Worm (Caenorhabditis elegans): Measurements from ENCODE around the gene R05A10.6.

Gene R05A10.6

DNA sequence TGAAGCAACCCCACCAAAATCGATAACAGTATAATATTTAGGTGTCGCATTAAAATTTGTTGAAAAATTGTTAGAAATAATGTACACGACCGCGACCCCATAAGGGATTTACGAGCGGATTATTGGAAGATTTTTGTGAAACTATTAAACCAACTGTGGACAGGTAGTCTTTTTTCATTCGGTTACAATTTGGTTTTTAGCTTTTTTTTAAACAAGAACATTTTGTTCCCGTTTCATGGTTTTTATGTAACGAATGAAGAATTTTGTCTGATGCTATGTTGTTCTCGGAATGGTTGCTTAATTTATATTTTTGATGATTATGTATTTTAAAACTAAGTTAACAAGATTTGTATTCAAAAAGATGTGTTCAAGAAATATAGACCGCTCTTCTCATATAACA, 10.8 kb downstream of the R05A10.6 start, which contains the start of gene R05A10.3:
Gene R05A10.3, minus strand, starts transcription at position 101 of the 400 bp plus-strand sequence.
- TF ChIP-seq aly-1 (tag; optimal IDR thresholded peaks at IDR 0.05) = no peak

DNA sequence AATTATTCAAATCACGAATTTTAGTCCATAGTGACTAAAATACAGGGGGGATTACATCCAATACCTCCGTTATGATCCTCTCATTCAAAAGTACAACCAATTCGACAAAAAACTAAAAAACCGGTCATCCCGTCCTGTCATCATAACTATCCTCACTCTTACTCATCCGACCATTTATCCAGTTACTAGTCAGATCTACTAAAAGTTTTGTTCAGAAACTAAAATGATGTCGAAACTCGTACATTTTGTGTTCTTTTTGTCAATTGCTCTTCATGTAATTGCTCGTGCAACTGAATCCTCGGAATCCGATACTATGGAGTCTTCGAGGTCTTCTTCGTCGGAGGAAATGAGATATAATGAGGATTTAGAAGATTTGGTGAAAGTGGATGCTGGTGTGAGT, 11.5 kb downstream of the R05A10.6 start, which contains the start of gene R05A10.2:
Gene R05A10.2, plus strand, starts transcription at position 214 of the 400 bp plus-strand sequence.
- no peak for TF ChIP-seq ceh-13 (GFP tag; optimal IDR thresholded peaks at IDR 0.05)
- no peak for TF ChIP-seq tbx-37 (GFP tag; conservative IDR thresholded peaks at IDR 0.05)
- no peak for TF ChIP-seq ama-1 (optimal IDR thresholded peaks at IDR 0.05)
- TF ChIP-seq hmg-4 (GFP tag; optimal IDR thresholded peaks at IDR 0.05) = no peak
- TF ChIP-seq B0310.2 (tag; optimal IDR thresholded peaks at IDR 0.05) = no peak
- TF ChIP-seq aly-1 (tag; optimal IDR thresholded peaks at IDR 0.05) = no peak
- no peak for TF ChIP-seq flt-1 (GFP tag; IDR thresholded peaks at IDR 0.05)
- TF ChIP-seq hnd-1 (tag; optimal IDR thresholded peaks at IDR 0.05) = no peak
- no peak for TF ChIP-seq pes-1 (GFP tag; IDR thresholded peaks at IDR 0.05)
- no peak for TF ChIP-seq ets-7 (tag; optimal IDR thresholded peaks at IDR 0.05)
- TF ChIP-seq tra-4 (tag; optimal IDR thresholded peaks at IDR 0.05) = no peak
- TF ChIP-seq hmbx-1 (tag; optimal IDR thresholded peaks at IDR 0.05) = no peak
- TF ChIP-seq scrt-1 (GFP tag; IDR thresholded peaks at IDR 0.05) = no peak

DNA sequence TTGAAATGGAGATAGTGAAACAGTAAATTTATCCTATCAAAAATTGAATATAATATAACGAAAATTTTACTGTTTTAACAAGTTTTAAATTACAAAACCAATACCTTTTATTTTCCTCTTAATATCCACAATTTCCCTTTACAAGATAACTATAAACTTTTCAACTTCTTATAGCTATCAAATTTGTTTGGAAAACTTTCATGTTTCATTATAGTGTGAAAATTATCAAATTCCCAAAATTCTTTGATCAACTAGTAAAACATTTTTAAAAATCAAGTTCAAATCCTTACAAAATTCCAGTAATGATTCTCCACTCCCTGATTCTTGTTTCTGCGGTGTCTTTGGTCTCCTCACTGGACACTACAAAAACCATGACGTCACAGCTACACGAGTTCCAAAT, 16.5 kb downstream of the R05A10.6 start, which contains the start of gene R05A10.1:
Gene R05A10.1, plus strand, starts transcription at position 301 of the 400 bp plus-strand sequence.
- TF ChIP-seq ama-1 (optimal IDR thresholded peaks at IDR 0.05) (no peak), tbx-11 (GFP tag; IDR thresholded peaks at IDR 0.05) (no peak), ets-7 (tag; optimal IDR thresholded peaks at IDR 0.05) (no peak), ceh-13 (GFP tag; optimal IDR thresholded peaks at IDR 0.05) (no peak), hmg-4 (GFP tag; optimal IDR thresholded peaks at IDR 0.05) (no peak), tbx-37 (GFP tag; conservative IDR thresholded peaks at IDR 0.05) (no peak), aly-1 (tag; optimal IDR thresholded peaks at IDR 0.05) (no peak), pes-1 (GFP tag; IDR thresholded peaks at IDR 0.05) (no peak), ceh-36 (tag; optimal IDR thresholded peaks at IDR 0.05) (no peak), B0310.2 (tag; optimal IDR thresholded peaks at IDR 0.05) (no peak), F13C5.2 (tag; optimal IDR thresholded peaks at IDR 0.05) (no peak)

DNA sequence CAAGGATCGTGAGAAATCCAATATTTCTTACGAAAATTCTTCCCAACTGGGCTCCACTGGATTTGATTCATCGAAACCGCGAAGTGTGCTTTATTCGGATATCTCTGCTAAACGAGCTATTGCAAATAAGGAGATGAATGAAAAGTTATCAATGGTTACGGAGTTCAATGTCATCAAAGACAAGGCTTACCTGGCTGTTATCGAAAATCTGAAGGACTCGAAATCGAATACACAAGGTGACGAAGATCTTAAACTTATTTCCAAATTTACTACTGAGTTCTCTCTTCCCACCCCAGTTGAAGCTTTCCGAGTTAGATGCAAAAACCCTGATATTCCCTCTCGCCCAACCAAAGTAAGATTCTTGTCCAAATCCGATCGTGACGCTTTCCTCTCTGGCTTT, 20.7 kb downstream of the R05A10.6 start:
- TF ChIP-seq ceh-13 (GFP tag; optimal IDR thresholded peaks at IDR 0.05) = no peak
- TF ChIP-seq tbx-11 (GFP tag; IDR thresholded peaks at IDR 0.05) = no peak
- no peak for TF ChIP-seq ceh-36 (tag; optimal IDR thresholded peaks at IDR 0.05)
- TF ChIP-seq hmg-4 (GFP tag; optimal IDR thresholded peaks at IDR 0.05) = no peak
- no peak for TF ChIP-seq scrt-1 (GFP tag; IDR thresholded peaks at IDR 0.05)

DNA sequence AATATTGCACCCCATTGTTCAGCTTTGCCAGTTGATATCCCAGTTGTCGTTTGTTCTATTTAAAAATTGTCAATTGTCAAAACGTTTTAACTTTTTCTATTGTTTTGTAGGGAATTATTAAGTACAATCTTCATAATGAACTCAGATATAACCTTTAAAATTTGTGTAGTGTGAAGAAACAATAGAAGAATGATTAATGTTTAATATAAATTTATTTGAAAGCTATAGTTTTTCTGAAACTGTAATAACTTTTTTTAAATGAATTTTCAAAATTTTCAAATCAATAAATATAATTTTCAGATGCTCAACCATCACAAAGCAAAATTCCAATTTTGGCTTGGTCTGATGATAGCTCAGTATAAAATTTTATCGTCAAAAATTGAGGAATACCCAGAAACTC, 26.3 kb downstream of the R05A10.6 start, which contains the start of gene K01G12.22:
Gene K01G12.22, plus strand, starts transcription at position 301 of the 400 bp plus-strand sequence.
- TF ChIP-seq ama-1 (optimal IDR thresholded peaks at IDR 0.05) = no peak
- TF ChIP-seq F13C5.2 (tag; optimal IDR thresholded peaks at IDR 0.05) = no peak
- TF ChIP-seq flt-1 (GFP tag; IDR thresholded peaks at IDR 0.05) = no peak
- TF ChIP-seq sea-1 (GFP tag; conservative IDR thresholded peaks at IDR 0.05) = no peak
- TF ChIP-seq B0310.2 (tag; optimal IDR thresholded peaks at IDR 0.05) = no peak
- TF ChIP-seq ets-7 (tag; optimal IDR thresholded peaks at IDR 0.05) = no peak
- TF ChIP-seq ceh-13 (GFP tag; optimal IDR thresholded peaks at IDR 0.05) = no peak
- TF ChIP-seq hmg-4 (GFP tag; optimal IDR thresholded peaks at IDR 0.05) = no peak
- TF ChIP-seq aly-1 (tag; optimal IDR thresholded peaks at IDR 0.05) = no peak
- no peak for TF ChIP-seq ceh-36 (tag; optimal IDR thresholded peaks at IDR 0.05)
- no peak for TF ChIP-seq tbx-11 (GFP tag; IDR thresholded peaks at IDR 0.05)
- TF ChIP-seq hnd-1 (tag; optimal IDR thresholded peaks at IDR 0.05) = no peak
- TF ChIP-seq pes-1 (GFP tag; IDR thresholded peaks at IDR 0.05) = no peak
- TF ChIP-seq hmbx-1 (tag; optimal IDR thresholded peaks at IDR 0.05) = no peak
- TF ChIP-seq scrt-1 (GFP tag; IDR thresholded peaks at IDR 0.05) = no peak
- no peak for TF ChIP-seq tbx-37 (GFP tag; conservative IDR thresholded peaks at IDR 0.05)

DNA sequence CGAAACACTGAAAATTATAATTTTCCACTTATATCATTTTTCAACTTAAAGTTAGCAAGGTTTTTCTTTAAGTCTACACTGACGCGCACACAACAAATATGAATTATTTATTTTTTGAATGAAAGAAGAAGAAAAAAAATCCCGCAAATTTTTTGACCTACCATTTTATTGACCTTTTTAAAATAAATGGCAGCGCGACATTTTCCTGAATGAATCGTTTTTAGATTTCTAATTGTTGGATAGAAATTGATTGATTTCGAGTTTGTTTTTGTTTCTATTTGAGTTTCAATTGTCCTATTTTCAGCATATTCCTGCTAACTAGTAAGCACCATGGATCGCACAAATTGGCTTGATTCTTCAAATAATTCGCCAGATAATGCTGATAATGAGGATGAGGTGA, 27.6 kb downstream of the R05A10.6 start, which contains the start of gene K01G12.3:
Gene K01G12.3, plus strand, starts transcription at position 301 of the 400 bp plus-strand sequence.
- TF ChIP-seq hnd-1 (tag; optimal IDR thresholded peaks at IDR 0.05) (no peak), hmg-4 (GFP tag; optimal IDR thresholded peaks at IDR 0.05) (no peak), B0310.2 (tag; optimal IDR thresholded peaks at IDR 0.05) (no peak), ama-1 (optimal IDR thresholded peaks at IDR 0.05) (no peak), tbx-37 (GFP tag; conservative IDR thresholded peaks at IDR 0.05) (no peak), aly-1 (tag; optimal IDR thresholded peaks at IDR 0.05) (no peak), sea-1 (GFP tag; conservative IDR thresholded peaks at IDR 0.05) (no peak), pes-1 (GFP tag; IDR thresholded peaks at IDR 0.05) (no peak), F13C5.2 (tag; optimal IDR thresholded peaks at IDR 0.05) (no peak), tbx-11 (GFP tag; IDR thresholded peaks at IDR 0.05) (no peak), hmbx-1 (tag; optimal IDR thresholded peaks at IDR 0.05) (no peak), ceh-36 (tag; optimal IDR thresholded peaks at IDR 0.05) (no peak), ets-7 (tag; optimal IDR thresholded peaks at IDR 0.05) (no peak), ceh-13 (GFP tag; optimal IDR thresholded peaks at IDR 0.05) (no peak), flt-1 (GFP tag; IDR thresholded peaks at IDR 0.05) (no peak), scrt-1 (GFP tag; IDR thresholded peaks at IDR 0.05) (no peak), tra-4 (tag; optimal IDR thresholded peaks at IDR 0.05) (no peak)

DNA sequence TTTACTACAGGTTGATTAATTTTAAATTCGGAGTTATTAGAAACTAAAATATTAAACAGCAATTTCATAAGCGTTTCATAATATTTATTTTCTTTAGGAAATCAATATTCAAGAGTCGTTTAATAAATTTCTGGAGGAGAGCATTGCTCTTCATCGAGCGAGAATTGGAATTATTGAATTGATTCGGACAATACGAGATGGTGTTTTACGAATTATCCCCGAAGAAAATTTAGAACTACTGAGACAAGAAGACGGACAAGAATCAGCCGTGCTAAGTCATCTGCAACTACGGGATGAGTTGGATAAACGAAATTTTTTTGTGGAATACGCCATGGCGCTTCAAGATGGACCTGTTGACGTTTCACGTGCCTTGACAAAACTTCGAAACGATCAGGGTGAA, 28.7 kb downstream of the R05A10.6 start:
- TF ChIP-seq ets-7 (tag; optimal IDR thresholded peaks at IDR 0.05) = no peak
- no peak for TF ChIP-seq hnd-1 (tag; optimal IDR thresholded peaks at IDR 0.05)
- no peak for TF ChIP-seq sea-1 (GFP tag; conservative IDR thresholded peaks at IDR 0.05)
- no peak for TF ChIP-seq hmbx-1 (tag; optimal IDR thresholded peaks at IDR 0.05)
- no peak for TF ChIP-seq hmg-4 (GFP tag; optimal IDR thresholded peaks at IDR 0.05)
- no peak for TF ChIP-seq ama-1 (optimal IDR thresholded peaks at IDR 0.05)
- TF ChIP-seq tbx-11 (GFP tag; IDR thresholded peaks at IDR 0.05) = no peak
- no peak for TF ChIP-seq scrt-1 (GFP tag; IDR thresholded peaks at IDR 0.05)
- TF ChIP-seq ceh-13 (GFP tag; optimal IDR thresholded peaks at IDR 0.05) = no peak
- no peak for TF ChIP-seq tra-4 (tag; optimal IDR thresholded peaks at IDR 0.05)
- no peak for TF ChIP-seq flt-1 (GFP tag; IDR thresholded peaks at IDR 0.05)

DNA sequence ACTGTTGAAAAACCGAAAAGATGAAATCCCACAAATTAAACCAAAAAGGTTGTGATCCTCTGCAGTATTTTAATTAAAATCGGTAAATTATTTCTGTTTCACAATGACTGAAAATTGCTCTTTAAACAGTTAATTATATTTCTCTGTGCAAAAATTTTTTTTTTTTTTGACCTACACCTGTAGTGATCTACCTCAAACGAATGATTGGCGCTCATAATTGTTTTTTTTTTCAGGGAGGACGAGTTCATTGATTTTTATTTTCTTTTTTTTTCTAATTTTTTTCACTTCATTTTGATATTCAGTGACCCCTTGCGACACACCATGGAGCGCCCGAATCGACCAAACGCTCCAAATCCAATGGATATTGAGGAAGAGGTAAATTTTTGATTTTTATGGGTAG, 30.6 kb downstream of the R05A10.6 start, which contains the start of gene F02H6.2:
Gene F02H6.2, plus strand, starts transcription at position 301 of the 400 bp plus-strand sequence.
- TF ChIP-seq B0310.2 (tag; optimal IDR thresholded peaks at IDR 0.05) (no peak), pes-1 (GFP tag; IDR thresholded peaks at IDR 0.05) (no peak), tbx-11 (GFP tag; IDR thresholded peaks at IDR 0.05) (no peak), F13C5.2 (tag; optimal IDR thresholded peaks at IDR 0.05) (no peak), hmg-4 (GFP tag; optimal IDR thresholded peaks at IDR 0.05) (no peak), ets-7 (tag; optimal IDR thresholded peaks at IDR 0.05) (no peak), hnd-1 (tag; optimal IDR thresholded peaks at IDR 0.05) (no peak), ceh-13 (GFP tag; optimal IDR thresholded peaks at IDR 0.05) (no peak), ceh-36 (tag; optimal IDR thresholded peaks at IDR 0.05) (no peak), tra-4 (tag; optimal IDR thresholded peaks at IDR 0.05) (no peak), hmbx-1 (tag; optimal IDR thresholded peaks at IDR 0.05) (no peak), aly-1 (tag; optimal IDR thresholded peaks at IDR 0.05) (no peak), flt-1 (GFP tag; IDR thresholded peaks at IDR 0.05) (no peak)

Measured in whole organism, early embryonic.